Fruit fly (Drosophila melanogaster): ENCODE data around the gene Trp1.
A peak's percentile ranks its signal among the peaks of the same experiment; 100 is the strongest.

The Trp1 gene

DNA sequence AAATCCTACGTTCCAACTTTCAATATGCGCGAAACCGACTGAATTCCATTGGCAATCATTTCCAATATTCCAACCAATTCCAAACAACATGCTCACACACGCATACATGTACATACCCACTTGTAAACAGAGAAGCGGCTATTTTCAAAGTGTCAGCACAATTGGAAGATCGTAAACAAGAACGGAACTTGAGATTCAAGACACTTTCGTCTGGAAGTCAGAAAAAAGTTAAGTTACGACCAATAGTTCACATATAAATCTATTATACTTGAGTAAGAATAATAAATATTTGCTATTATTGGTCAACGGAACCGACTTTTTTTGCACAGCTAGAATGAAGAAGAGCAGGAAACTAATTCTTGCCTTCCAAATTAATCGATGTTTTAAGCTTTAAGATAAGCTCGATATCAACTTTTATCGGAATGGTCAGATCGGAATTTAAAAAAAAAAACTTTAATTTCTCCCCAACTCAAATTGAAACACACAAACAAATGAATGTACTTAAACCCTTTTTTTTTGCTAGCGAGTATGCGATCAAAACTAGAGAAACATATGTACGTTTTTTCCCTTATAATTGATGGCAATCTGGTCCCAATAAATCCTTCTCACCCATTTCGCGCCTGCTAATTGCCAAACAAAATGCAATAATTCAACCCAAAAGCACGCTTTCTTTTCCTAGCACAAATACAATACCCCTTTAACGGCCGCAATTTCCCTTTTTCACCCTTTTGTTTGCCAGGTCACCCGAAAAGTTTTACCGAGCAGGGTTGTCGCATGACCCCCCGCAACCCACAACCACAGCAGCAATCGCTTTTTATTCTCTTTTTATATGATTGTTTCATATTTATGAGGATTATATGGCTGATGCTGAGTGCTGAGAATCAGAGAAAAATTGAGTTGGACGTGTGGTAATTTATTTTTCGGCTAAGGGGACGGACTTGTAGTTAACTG lies 6.5 kb upstream of the Trp1 start, which contains the start of the genes CG31875 and SoYb:
CG31875 (minus strand) TSS at position 329 of the 951 bp plus-strand sequence.
SoYb (minus strand) TSS at position 329 of the 951 bp plus-strand sequence.
- TF ChIP-seq CG6854 (GFP tag; optimal IDR thresholded peaks at IDR 0.05), result no peak
- TF ChIP-seq ss (GFP tag; optimal IDR thresholded peaks at IDR 0.05), result no peak
- TF ChIP-seq Ets21C (GFP tag; optimal IDR thresholded peaks at IDR 0.05), result no peak
- TF ChIP-seq Sox14 (GFP tag; optimal IDR thresholded peaks at IDR 0.05), result no peak
- peak; percentile 21 for TF ChIP-seq Eip78C (GFP tag)

DNA sequence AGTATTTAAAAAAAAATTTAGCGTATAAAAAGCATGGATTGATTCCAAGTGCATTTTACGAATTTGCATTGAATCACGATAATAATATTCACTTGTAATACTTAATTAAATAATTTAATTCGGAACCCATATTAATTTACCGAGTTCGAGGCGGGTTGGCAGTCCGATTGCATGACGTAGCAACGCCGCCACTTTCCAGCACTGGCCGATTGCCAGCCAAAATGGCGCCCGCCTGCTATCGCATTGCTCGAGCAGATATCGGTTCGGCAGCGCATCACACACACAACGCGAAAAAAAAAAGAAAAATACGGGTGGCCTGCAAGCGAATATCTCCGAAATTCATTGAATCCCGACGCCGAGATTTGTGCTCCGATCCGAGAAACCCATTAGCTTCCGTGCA lies 5.6 kb upstream of the Trp1 start, which contains the start of gene Ndf:
Ndf (plus strand) TSS at position 240 of the 400 bp plus-strand sequence.
- TF ChIP-seq Eip75B (GFP tag; optimal IDR thresholded peaks at IDR 0.05) (peak; percentile 15), Gug (GFP tag; IDR thresholded peaks at IDR 0.05) (peak; percentile 38; the same call in 1 of the 2 replicates), Smox (GFP tag; optimal IDR thresholded peaks at IDR 0.05) (peak; percentile 62), spab (GFP tag; optimal IDR thresholded peaks at IDR 0.05) (no peak), Hr39 (GFP tag; optimal IDR thresholded peaks at IDR 0.05) (no peak), svp (GFP tag) (no peak), CG6276 (GFP tag; optimal IDR thresholded peaks at IDR 0.05) (no peak), CG6792 (GFP tag; optimal IDR thresholded peaks at IDR 0.05) (peak; percentile 55), Sox14 (GFP tag; optimal IDR thresholded peaks at IDR 0.05) (peak; percentile 42), eg (GFP tag; IDR thresholded peaks at IDR 0.05) (peak; percentile 63), dsx (GFP tag; optimal IDR thresholded peaks at IDR 0.05; ENCODE audit: poor library complexity, severe bottlenecking) (no peak), pdm3 (GFP tag; optimal IDR thresholded peaks at IDR 0.05) (peak; percentile 50), CG6854 (GFP tag; optimal IDR thresholded peaks at IDR 0.05) (no peak), CG4318 (GFP tag; optimal IDR thresholded peaks at IDR 0.05) (no peak), CG8632 (GFP tag; optimal IDR thresholded peaks at IDR 0.05) (peak; percentile 8), CG8119 (GFP tag; IDR thresholded peaks at IDR 0.05) (0 out of 3 replicates have a peak, but pooled peaks have one; percentile 16), Ets21C (GFP tag; optimal IDR thresholded peaks at IDR 0.05) (peak; percentile 24), CG11902 (GFP tag; optimal IDR thresholded peaks at IDR 0.05) (peak; percentile 13), dac (GFP tag; optimal IDR thresholded peaks at IDR 0.05) (peak; percentile 16), cyc (GFP tag; optimal IDR thresholded peaks at IDR 0.05) (peak; percentile 65), CG10669 (GFP tag; optimal IDR thresholded peaks at IDR 0.05) (peak; percentile 6), CG16779 (tag; optimal IDR thresholded peaks at IDR 0.05) (no peak), CG6808 (GFP tag; optimal IDR thresholded peaks at IDR 0.05) (peak; percentile 37), acj6 (GFP tag; optimal IDR thresholded peaks at IDR 0.05) (no peak), CG3032 (tag; optimal IDR thresholded peaks at IDR 0.05) (peak; percentile 49), fd59A (GFP tag; optimal IDR thresholded peaks at IDR 0.05) (peak; percentile 33), Lpt (GFP tag; optimal IDR thresholded peaks at IDR 0.05) (no peak), CG9139 (GFP tag; optimal IDR thresholded peaks at IDR 0.05) (peak; percentile 46), net (GFP tag; optimal IDR thresholded peaks at IDR 0.05) (peak; percentile 9), CG31627 (GFP tag; optimal IDR thresholded peaks at IDR 0.05) (peak; percentile 64), CG11762 (GFP tag; optimal IDR thresholded peaks at IDR 0.05; ENCODE audit: insufficient read depth) (no peak), esn (GFP tag; optimal IDR thresholded peaks at IDR 0.05) (peak; percentile 58), CG3919 (GFP tag; optimal IDR thresholded peaks at IDR 0.05) (peak; percentile 59), fd85E (GFP tag; optimal IDR thresholded peaks at IDR 0.05) (no peak), salr (GFP tag; optimal IDR thresholded peaks at IDR 0.05) (peak in 1 of 2 experiments; percentile 32), OdsH (GFP tag; optimal IDR thresholded peaks at IDR 0.05) (peak; percentile 33), Eip93F (GFP tag; optimal IDR thresholded peaks at IDR 0.05) (peak; percentile 16), Eip78C (GFP tag) (peak; percentile 73), CG34406 (GFP tag; optimal IDR thresholded peaks at IDR 0.05) (peak; percentile 23), Sox15 (GFP tag; optimal IDR thresholded peaks at IDR 0.05) (peak; percentile 2), topi (GFP tag; optimal IDR thresholded peaks at IDR 0.05) (peak; percentile 59), Blimp-1 (GFP tag; optimal IDR thresholded peaks at IDR 0.05) (no peak), ss (GFP tag; optimal IDR thresholded peaks at IDR 0.05) (peak; percentile 14 to 35), CG32006 (GFP tag; optimal IDR thresholded peaks at IDR 0.05) (no peak), Hr38 (GFP tag; optimal IDR thresholded peaks at IDR 0.05) (no peak), vri (GFP tag; optimal IDR thresholded peaks at IDR 0.05) (no peak)

Measured in whole organism, prepupa.